Worm (Caenorhabditis elegans): ENCODE measurements around the gene clpr-2.

- TF ChIP-seq elt-3 (tag; optimal IDR thresholded peaks at IDR 0.05): no peak
- TF ChIP-seq mbf-1 (tag; optimal IDR thresholded peaks at IDR 0.05): no peak
Measured at ce11 chrII:1232967-1233366, 25.8 kb upstream of the clpr-2 start.
